Fruit fly (Drosophila melanogaster) whole organism, embryonic: ENCODE measurements around the gene JMJD4.
A peak's percentile ranks its signal among the peaks of the same experiment; 100 is the strongest.

Experiments used
- Ada2b ChIP-seq: fragments of 200-800 bp; sonication (Bioruptor generic); IDR thresholded peaks from 2 replicates; pipeline ENCODE4 v1.3.6; 2022; ENCODE audit warnings: missing biosample characterization, missing genetic modification characterization
- Aef1 ChIP-seq: fragments of 200-800 bp; sonication (Bioruptor generic); IDR thresholded peaks from 3 replicates; pipeline ENCODE4 v1.3.6; 2022; ENCODE audit warnings: missing biosample characterization, missing genetic modification characterization
- Bteb2 ChIP-seq: fragments of 200-800 bp; sonication (Bioruptor generic); optimal IDR thresholded peaks from 2 replicates; lab custom pipeline; 2016; ENCODE audit warnings: missing biosample characterization, missing genetic modification characterization
- CG1024 ChIP-seq: fragments of 200-800 bp; sonication (Bioruptor generic); IDR thresholded peaks from 2 replicates; pipeline ENCODE4 v1.3.6; 2022; ENCODE audit warnings: missing biosample characterization, missing genetic modification characterization
- CG10267 ChIP-seq: fragments of 200-800 bp; sonication (Bioruptor generic); optimal IDR thresholded peaks from 2 replicates; lab custom pipeline; 2018; ENCODE audit warnings: missing biosample characterization, mild to moderate bottlenecking, missing genetic modification characterization, moderate library complexity
- CG10366 ChIP-seq: fragments of 200-800 bp; sonication (Bioruptor generic); IDR thresholded peaks from 2 replicates; pipeline ENCODE4 v1.3.6; 2022; ENCODE audit warnings: missing biosample characterization, missing genetic modification characterization
- CG13775 ChIP-seq: fragments of 200-800 bp; sonication (Bioruptor generic); optimal IDR thresholded peaks from 3 replicates; lab custom pipeline; 2017; ENCODE audit warnings: missing biosample characterization, mild to moderate bottlenecking, missing genetic modification characterization
- CG14014 ChIP-seq: fragments of 200-800 bp; sonication (Bioruptor generic); IDR thresholded peaks from 2 replicates; pipeline ENCODE4 v1.3.6; 2022; ENCODE audit warnings: missing biosample characterization, missing genetic modification characterization
- CG16779 ChIP-seq: fragments of 200-800 bp; sonication (Bioruptor generic); IDR thresholded peaks from 2 replicates; pipeline ENCODE4 v1.3.6; 2022; ENCODE audit warnings: missing biosample characterization, missing genetic modification characterization
- CG17361 ChIP-seq: fragments of 200-800 bp; sonication (Bioruptor generic); IDR thresholded peaks from 3 replicates; pipeline ENCODE4 v1.3.6; 2022; ENCODE audit warnings: missing biosample characterization, missing genetic modification characterization
- CG18011 ChIP-seq: fragments of 200-800 bp; sonication (Bioruptor generic); optimal IDR thresholded peaks from 2 replicates; lab custom pipeline; 2017; ENCODE audit warnings: missing biosample characterization, missing genetic modification characterization, mild to moderate bottlenecking, moderate library complexity, missing genotype
- CG18262 ChIP-seq: fragments of 200-800 bp; optimal IDR thresholded peaks from 3 replicates; lab custom pipeline; 2019; ENCODE audit warnings: missing biosample characterization, mild to moderate bottlenecking, missing genetic modification characterization, moderate library complexity
- CG1832 ChIP-seq: fragments of 200-800 bp; sonication (Bioruptor generic); optimal IDR thresholded peaks from 2 replicates; lab custom pipeline; 2017; ENCODE audit warnings: missing biosample characterization, mild to moderate bottlenecking, missing genetic modification characterization, inconsistent platforms
- CG2889 ChIP-seq: fragments of 200-800 bp; sonication (Bioruptor generic); IDR thresholded peaks from 3 replicates; pipeline ENCODE4 v1.3.6; 2022; ENCODE audit warnings: missing biosample characterization, missing genetic modification characterization
- CG4282 ChIP-seq: fragments of 200-800 bp; sonication (Bioruptor generic); optimal IDR thresholded peaks from 2 replicates; lab custom pipeline; 2016; ENCODE audit warnings: missing biosample characterization, missing genetic modification characterization
- CG4404 ChIP-seq: fragments of 200-800 bp; sonication (Bioruptor generic); IDR thresholded peaks from 2 replicates; pipeline ENCODE4 v1.3.6; 2022; ENCODE audit warnings: missing biosample characterization, missing genetic modification characterization
- CG4730 ChIP-seq: fragments of 200-800 bp; sonication (Bioruptor generic); IDR thresholded peaks from 2 replicates; pipeline ENCODE4 v1.3.6; 2022; ENCODE audit warnings: missing biosample characterization, missing genetic modification characterization
- CG6791 ChIP-seq: fragments of 200-800 bp; sonication (Bioruptor generic); IDR thresholded peaks from 3 replicates; pipeline ENCODE4 v1.3.6; 2022; ENCODE audit warnings: missing biosample characterization, missing genetic modification characterization; ENCODE audit not compliant: partially characterized antibody
- CG7271 ChIP-seq: fragments of 200-800 bp; sonication (Bioruptor generic); optimal IDR thresholded peaks from 2 replicates; lab custom pipeline; 2018; ENCODE audit warnings: missing biosample characterization, mild to moderate bottlenecking, missing genetic modification characterization, moderate library complexity
- CG7839 ChIP-seq: fragments of 200-800 bp; sonication (Bioruptor generic); optimal IDR thresholded peaks from 3 replicates; lab custom pipeline; 2018; ENCODE audit warnings: missing biosample characterization, mild to moderate bottlenecking, missing genetic modification characterization, moderate library complexity
- CG9727 ChIP-seq: fragments of 200-800 bp; sonication (Bioruptor generic); optimal IDR thresholded peaks from 3 replicates; lab custom pipeline; 2017; ENCODE audit warnings: missing biosample characterization, mild to moderate bottlenecking, missing genetic modification characterization
- Camta ChIP-seq: fragments of 200-800 bp; sonication (Bioruptor generic); optimal IDR thresholded peaks from 2 replicates; lab custom pipeline; 2016; ENCODE audit warnings: missing biosample characterization, missing genetic modification characterization
- Chrac-16 ChIP-seq: fragments of 200-800 bp; sonication (Bioruptor generic); optimal IDR thresholded peaks from 3 replicates; lab custom pipeline; 2016; ENCODE audit warnings: missing biosample characterization, missing genetic modification characterization
- CkIIα-i1 ChIP-seq: fragments of 200-800 bp; sonication (Bioruptor generic); IDR thresholded peaks from 2 replicates; pipeline ENCODE4 v1.3.6; 2022; ENCODE audit warnings: missing biosample characterization, missing genetic modification characterization
- D19B ChIP-seq: fragments of 200-800 bp; sonication (Bioruptor generic); optimal IDR thresholded peaks from 2 replicates; lab custom pipeline; 2017; ENCODE audit warnings: missing biosample characterization, mild to moderate bottlenecking, missing genetic modification characterization
- ERR ChIP-seq: fragments of 200-800 bp; sonication (Bioruptor generic); optimal IDR thresholded peaks from 2 replicates; lab custom pipeline; 2016; ENCODE audit warnings: missing biosample characterization, missing genetic modification characterization
- Hmr ChIP-seq: fragments of 200-800 bp; sonication (Bioruptor generic); optimal IDR thresholded peaks from 3 replicates; lab custom pipeline; 2017; ENCODE audit warnings: mild to moderate bottlenecking, missing biosample characterization, missing genetic modification reagents, missing genetic modification characterization
- NfI ChIP-seq: fragments of 200-800 bp; sonication (Bioruptor generic); optimal IDR thresholded peaks from 3 replicates; lab custom pipeline; 2018; ENCODE audit warnings: missing biosample characterization, mild to moderate bottlenecking, missing genetic modification characterization, moderate library complexity
- Rfx ChIP-seq: fragments of 200-800 bp; sonication (Bioruptor generic); IDR thresholded peaks from 2 replicates; pipeline ENCODE4 v1.3.6; 2022; ENCODE audit warnings: missing biosample characterization, missing genetic modification characterization
- Sry-δ ChIP-seq: fragments of 200-800 bp; sonication (Bioruptor generic); optimal IDR thresholded peaks from 2 replicates; lab custom pipeline; 2016; ENCODE audit warnings: missing biosample characterization, missing genetic modification characterization
- Stat92E ChIP-seq, 3 experiments: fragments of >200 bp in 2 of 3; fragments of 200-800 bp in 1 of 3; sonication (Bioruptor generic) in 1 of 3; optimal IDR thresholded peaks; 2 replicates each; lab custom pipeline; 2017 to 2019; ENCODE audit warnings: missing biosample characterization in 3 of 3, missing genetic modification characterization in 3 of 3, mild to moderate bottlenecking in 1 of 3, moderate library complexity in 1 of 3
- bcd ChIP-seq: fragments of 200-800 bp; sonication (Bioruptor generic); optimal IDR thresholded peaks from 2 replicates; lab custom pipeline; 2017; ENCODE audit warnings: missing biosample characterization, mild to moderate bottlenecking, missing genetic modification characterization
- chif ChIP-seq, 2 experiments: fragments of 200-800 bp; sonication (Bioruptor generic); optimal IDR thresholded peaks; 3 replicates each; lab custom pipeline; 2016; ENCODE audit warnings: missing biosample characterization in 2 of 2, missing genetic modification characterization in 2 of 2
- chn ChIP-seq: fragments of 200-800 bp; sonication (Bioruptor generic); optimal IDR thresholded peaks from 2 replicates; lab custom pipeline; 2016; ENCODE audit warnings: missing biosample characterization, missing genetic modification characterization
- dmrt99B ChIP-seq: fragments of 200-800 bp; sonication (Bioruptor generic); optimal IDR thresholded peaks from 2 replicates; lab custom pipeline; 2018; ENCODE audit warnings: missing biosample characterization, mild to moderate bottlenecking, missing genetic modification characterization, moderate library complexity
- fd3F ChIP-seq: fragments of 200-800 bp; sonication (Bioruptor generic); optimal IDR thresholded peaks from 2 replicates; lab custom pipeline; 2018; ENCODE audit warnings: missing biosample characterization, mild to moderate bottlenecking, missing genetic modification characterization, moderate library complexity
- ftz-f1 ChIP-seq: fragments of 200-800 bp; sonication (Bioruptor generic); optimal IDR thresholded peaks from 2 replicates; lab custom pipeline; 2016; ENCODE audit warnings: missing biosample characterization, missing genetic modification characterization
- gcm ChIP-seq: fragments of 200-800 bp; sonication (Bioruptor generic); optimal IDR thresholded peaks from 2 replicates; lab custom pipeline; 2019; ENCODE audit warnings: missing biosample characterization, mild to moderate bottlenecking, missing genetic modification characterization, moderate library complexity
- gsb ChIP-seq: fragments of 200-800 bp; sonication (Bioruptor generic); IDR thresholded peaks from 2 replicates; pipeline ENCODE4 v1.3.6; 2022; ENCODE audit warnings: missing biosample characterization, missing genetic modification characterization
- lbe ChIP-seq: fragments of 200-800 bp; sonication (Bioruptor generic); optimal IDR thresholded peaks from 2 replicates; lab custom pipeline; 2016; ENCODE audit warnings: missing biosample characterization, mild to moderate bottlenecking, missing genetic modification characterization
- lmd ChIP-seq: fragments of 200-800 bp; sonication (Bioruptor generic); IDR thresholded peaks from 2 replicates; pipeline ENCODE4 v1.3.6; 2022; ENCODE audit warnings: missing biosample characterization, missing genetic modification characterization
- pan ChIP-seq, 4 experiments: fragments of >200 bp in 3 of 4; fragments of 200-800 bp in 1 of 4; sonication (Bioruptor generic) in 1 of 4; optimal IDR thresholded peaks in 3 of 4; IDR thresholded peaks in 1 of 4; 2 replicates each; pipeline versions ENCODE4 v1.3.6 to Lab custom; 2017 to 2022; ENCODE audit warnings: missing biosample characterization in 2 of 4, missing genetic modification characterization in 2 of 4, mixed read lengths in 1 of 4
- pb ChIP-seq: fragments of 200-800 bp; sonication (Bioruptor generic); optimal IDR thresholded peaks from 3 replicates; lab custom pipeline; 2016; ENCODE audit warnings: missing biosample characterization, missing genetic modification characterization
- pnt ChIP-seq: fragments of 200-800 bp; sonication (Bioruptor generic); optimal IDR thresholded peaks from 3 replicates; lab custom pipeline; 2016; ENCODE audit warnings: missing biosample characterization, missing genetic modification characterization
- rib ChIP-seq: fragments of 200-800 bp; sonication (Bioruptor generic); IDR thresholded peaks from 2 replicates; pipeline ENCODE4 v1.3.6; 2022; ENCODE audit warnings: missing biosample characterization, missing genetic modification characterization
- schlank ChIP-seq: fragments of 200-800 bp; sonication (Bioruptor generic); optimal IDR thresholded peaks from 2 replicates; lab custom pipeline; 2018; ENCODE audit warnings: missing biosample characterization, mild to moderate bottlenecking, missing genetic modification characterization
- scrt ChIP-seq: fragments of 200-800 bp; sonication (Bioruptor generic); optimal IDR thresholded peaks from 2 replicates; lab custom pipeline; 2018; ENCODE audit warnings: missing biosample characterization, mild to moderate bottlenecking, missing genetic modification characterization, moderate library complexity
- vvl ChIP-seq: fragments of 200-800 bp; sonication (Bioruptor generic); IDR thresholded peaks from 2 replicates; pipeline ENCODE4 v1.3.6; 2022; ENCODE audit warnings: missing biosample characterization, missing genetic modification characterization
- zf30C ChIP-seq: fragments of 200-800 bp; sonication (Bioruptor generic); optimal IDR thresholded peaks from 3 replicates; lab custom pipeline; 2018; ENCODE audit warnings: missing biosample characterization, mild to moderate bottlenecking, missing genetic modification characterization

Gene JMJD4

dm6 chr2L:18151134-18151825, 7.8 kb downstream of the JMJD4 start (continued):
- TF ChIP-seq schlank (tag; lab: Kevin White, UChicago) = peak; percentile 29
- peak; percentile 7 for TF ChIP-seq Sry-δ
- TF ChIP-seq scrt (GFP tag; lab: Kevin White, UChicago) = peak; percentile 1
- peak; percentile 35 for TF ChIP-seq CG7839
- 0 out of 3 replicates have a peak, but pooled peaks have one; percentile 53 for TF ChIP-seq CG17361 (GFP tag; lab: Robert Waterston, UW)
- peak; percentile 56 for TF ChIP-seq CG18262 (tag; lab: Kevin White, UChicago)
- TF ChIP-seq gsb (GFP tag; lab: Robert Waterston, UW) = peak; percentile 58; the same call in 1 of the 2 replicates
- TF ChIP-seq pnt = peak; percentile 47
- peak; percentile 78 for TF ChIP-seq lmd (GFP tag; lab: Robert Waterston, UW)
- TF ChIP-seq vvl = peak; percentile 47
- TF ChIP-seq CG10267 = no peak
- no peak for TF ChIP-seq ftz-f1 (GFP tag; lab: Kevin White, UChicago)
- TF ChIP-seq CG13775 (GFP tag; lab: Kevin White, UChicago) = peak; percentile 9
- TF ChIP-seq Rfx (GFP tag; lab: Robert Waterston, UW) = peak; percentile 87
- TF ChIP-seq CG2889 (GFP tag; lab: Robert Waterston, UW) = no peak
- TF ChIP-seq Camta (GFP tag; lab: Kevin White, UChicago) = peak; percentile 32
- peak; percentile 14 for TF ChIP-seq NfI (GFP tag; lab: Kevin White, UChicago)
- TF ChIP-seq gcm (GFP tag; lab: Kevin White, UChicago) = peak; percentile 47
- no peak for TF ChIP-seq CG18011 (GFP tag; lab: Kevin White, UChicago)
- TF ChIP-seq bcd (GFP tag; lab: Kevin White, UChicago) = peak; percentile 22
- TF ChIP-seq CG7271 (tag; lab: Kevin White, UChicago) = no peak
- TF ChIP-seq CG4730 (GFP tag; lab: Robert Waterston, UW) = peak; percentile 51; the same call in 1 of the 2 replicates
- TF ChIP-seq CG1832 (GFP tag; lab: Kevin White, UChicago) = no peak
- TF ChIP-seq Chrac-16 (GFP tag; lab: Kevin White, UChicago) = peak; percentile 25
- peak; percentile 59; the same call in 1 of the 2 replicates for TF ChIP-seq CkIIα-i1 (GFP tag; lab: Robert Waterston, UW)
- TF ChIP-seq CG9727 (GFP tag; lab: Kevin White, UChicago) = peak; percentile 41
- peak; percentile 17 for TF ChIP-seq D19B (GFP tag; lab: Kevin White, UChicago)
- TF ChIP-seq lbe (GFP tag; lab: Kevin White, UChicago) = peak; percentile 9
- peak; percentile 62 for TF ChIP-seq CG4404 (GFP tag; lab: Robert Waterston, UW)
- TF ChIP-seq Ada2b (GFP tag; lab: Robert Waterston, UW) = peak; percentile 74
- peak; percentile 72 for TF ChIP-seq CG10366 (GFP tag; lab: Robert Waterston, UW)
- TF ChIP-seq rib (GFP tag; lab: Robert Waterston, UW) = peak; percentile 77
- TF ChIP-seq pan (optimal IDR thresholded peaks at IDR 0.05; lab: Kevin White, UChicago) = no peak
- TF ChIP-seq pan (GFP tag; optimal IDR thresholded peaks at IDR 0.05 in 1 of 2, IDR thresholded peaks at IDR 0.05 in 1 of 2) = peak in 1 of 2 experiments; percentile 64
- peak; percentile 75 for TF ChIP-seq CG14014 (GFP tag; lab: Robert Waterston, UW)
- peak; percentile 1 for TF ChIP-seq fd3F (GFP tag; lab: Kevin White, UChicago)
- TF ChIP-seq dmrt99B (tag; lab: Kevin White, UChicago) = peak; percentile 22
- peak; percentile 79 for TF ChIP-seq Aef1
- no peak for TF ChIP-seq CG16779 (GFP tag; lab: Robert Waterston, UW)
- TF ChIP-seq CG4282 (GFP tag; lab: Kevin White, UChicago) = peak; percentile 13
- no peak for TF ChIP-seq zf30C (GFP tag; lab: Kevin White, UChicago)
- TF ChIP-seq Hmr = no peak
- peak; percentile 38; the same call in 1 of the 2 replicates for TF ChIP-seq CG1024 (GFP tag; lab: Robert Waterston, UW)
- no peak for TF ChIP-seq Bteb2 (GFP tag; lab: Kevin White, UChicago)
- peak; percentile 65 for TF ChIP-seq pb
- TF ChIP-seq Stat92E (GFP tag; optimal IDR thresholded peaks at IDR 0.05; lab: Kevin White, UChicago) = peak in 1 of 3 experiments; percentile 100
- TF ChIP-seq ERR (GFP tag; lab: Kevin White, UChicago) = no peak
- TF ChIP-seq chif (GFP tag; optimal IDR thresholded peaks at IDR 0.05; lab: Kevin White, UChicago) = peak; percentile 13 to 65
- peak; percentile 60 for TF ChIP-seq chn
- no peak for TF ChIP-seq CG6791
